Worm (Caenorhabditis elegans): ENCODE results near the gene srxa-6.
A peak's percentile ranks its signal among the peaks of the same experiment; 100 is the strongest.

Gene srxa-6

ce11 chrV:20714503-20714902 is 20.3 kb upstream of the srxa-6 start:
- TF ChIP-seq unc-62 (GFP tag; optimal IDR thresholded peaks at IDR 0.05): no peak

- TF ChIP-seq mep-1 (tag; optimal IDR thresholded peaks at IDR 0.05) (no peak), M03D4.4 (tag; optimal IDR thresholded peaks at IDR 0.05) (no peak), ceh-39 (tag; optimal IDR thresholded peaks at IDR 0.05) (no peak), lsy-2 (tag; optimal IDR thresholded peaks at IDR 0.05) (no peak), drap-1 (GFP tag; optimal IDR thresholded peaks at IDR 0.05) (no peak), flh-1 (GFP tag; optimal IDR thresholded peaks at IDR 0.05) (no peak), unc-120 (tag; optimal IDR thresholded peaks at IDR 0.05; ENCODE audit: poor library complexity, severe bottlenecking) (no peak), ceh-83 (GFP tag; optimal IDR thresholded peaks at IDR 0.05) (no peak), blmp-1 (tag; optimal IDR thresholded peaks at IDR 0.05) (no peak), ces-1 (GFP tag; optimal IDR thresholded peaks at IDR 0.05) (no peak), sptf-1 (tag; optimal IDR thresholded peaks at IDR 0.05) (no peak), hlh-1 (tag; optimal IDR thresholded peaks at IDR 0.05) (no peak), nhr-28 (tag; optimal IDR thresholded peaks at IDR 0.05) (no peak), sem-2 (GFP tag; optimal IDR thresholded peaks at IDR 0.05) (no peak), nhr-2 (tag; optimal IDR thresholded peaks at IDR 0.05) (no peak), bed-3 (GFP tag; optimal IDR thresholded peaks at IDR 0.05) (no peak)
Measured at ce11 chrV:20716267-20716666, 18.5 kb upstream of the srxa-6 start.

ce11 chrV:20716830-20717441 is 17.8 kb upstream of the srxa-6 start:
- no peak for TF ChIP-seq hlh-1 (tag; optimal IDR thresholded peaks at IDR 0.05)
- TF ChIP-seq nhr-2 (tag; optimal IDR thresholded peaks at IDR 0.05): no peak
- TF ChIP-seq unc-120 (tag; optimal IDR thresholded peaks at IDR 0.05; ENCODE audit: poor library complexity, severe bottlenecking): no peak
- TF ChIP-seq nhr-28 (tag; optimal IDR thresholded peaks at IDR 0.05): no peak
- TF ChIP-seq ceh-39 (tag; optimal IDR thresholded peaks at IDR 0.05): no peak
- no peak for TF ChIP-seq pha-4 (tag; optimal IDR thresholded peaks at IDR 0.05)

ce11 chrV:20721934-20722333 is 12.8 kb upstream of the srxa-6 start, which contains the start of gene Y44A6C.2:
Gene Y44A6C.2, plus strand, starts transcription at chrV:20722234.
- TF ChIP-seq unc-62 (GFP tag; optimal IDR thresholded peaks at IDR 0.05) (no peak), ztf-11 (tag; optimal IDR thresholded peaks at IDR 0.05) (no peak), elt-3 (tag; optimal IDR thresholded peaks at IDR 0.05) (no peak), nhr-12 (tag; optimal IDR thresholded peaks at IDR 0.05) (no peak), flh-1 (GFP tag; optimal IDR thresholded peaks at IDR 0.05) (no peak), mab-5 (tag; optimal IDR thresholded peaks at IDR 0.05) (no peak), lsy-2 (tag; optimal IDR thresholded peaks at IDR 0.05) (no peak), lin-13 (tag; optimal IDR thresholded peaks at IDR 0.05) (no peak), cnd-1 (tag; optimal IDR thresholded peaks at IDR 0.05) (no peak), drap-1 (GFP tag; optimal IDR thresholded peaks at IDR 0.05) (no peak), snpc-4 (tag; optimal IDR thresholded peaks at IDR 0.05) (no peak), bed-3 (GFP tag; optimal IDR thresholded peaks at IDR 0.05) (no peak)

- no peak for TF ChIP-seq elt-3 (tag; optimal IDR thresholded peaks at IDR 0.05)
- TF ChIP-seq ceh-43 (GFP tag; optimal IDR thresholded peaks at IDR 0.05): no peak
Measured at ce11 chrV:20722447-20722846, 12.3 kb upstream of the srxa-6 start.

- TF ChIP-seq hlh-1 (tag; optimal IDR thresholded peaks at IDR 0.05) (no peak), nhr-12 (tag; optimal IDR thresholded peaks at IDR 0.05) (no peak), elt-1 (tag; optimal IDR thresholded peaks at IDR 0.05; ENCODE audit: borderline replicate concordance, insufficient read depth) (no peak)
Measured at ce11 chrV:20727458-20727857, 7.3 kb upstream of the srxa-6 start.

ce11 chrV:20728763-20729350 is 5.9 kb upstream of the srxa-6 start, which contains the start of gene ipla-3:
Gene ipla-3, minus strand, starts transcription at chrV:20729272.
- TF ChIP-seq drap-1 (GFP tag; optimal IDR thresholded peaks at IDR 0.05) (no peak), mep-1 (tag; optimal IDR thresholded peaks at IDR 0.05) (peak; percentile 40), mls-2 (tag; optimal IDR thresholded peaks at IDR 0.05) (peak; percentile 42), unc-120 (tag; optimal IDR thresholded peaks at IDR 0.05; ENCODE audit: poor library complexity, severe bottlenecking) (peak; percentile 9), nhr-2 (tag; optimal IDR thresholded peaks at IDR 0.05) (no peak), lsy-2 (tag; optimal IDR thresholded peaks at IDR 0.05) (peak; percentile 5), pha-4 (tag; optimal IDR thresholded peaks at IDR 0.05) (peak; percentile 53)
